Fruit fly (Drosophila melanogaster): ENCODE data around the gene RpS27.

dm6 chr3R:25281165-25281564 lies 33.9 kb upstream of the RpS27 start, which contains the start of gene CG11892:
- TF ChIP-seq Dll (optimal IDR thresholded peaks at IDR 0.05) = no peak
- no peak for TF ChIP-seq pan (optimal IDR thresholded peaks at IDR 0.05)

Measured in whole organism.